Worm (Caenorhabditis elegans) whole organism, young adult: Measurements from ENCODE around the gene E02C12.12.
"Not testable (repeated sequence)": the region's sequence is repeated elsewhere in the genome, so short reads cannot be mapped to it uniquely, and the experiment has no call there.

Source experiments
- ets-4 ChIP-seq: fragments of 200-800 bp; sonication (Bioruptor generic); optimal IDR thresholded peaks from 2 replicates; lab custom pipeline; 2018; ENCODE audit warnings: mild to moderate bottlenecking, missing genetic modification characterization, missing compliant biosample characterization
- snpc-1.1 ChIP-seq: sonication (generic microtip); optimal IDR thresholded peaks from 2 replicates; lab custom pipeline; 2017; ENCODE audit warnings: missing genetic modification characterization, mild to moderate bottlenecking, missing compliant biosample characterization, antibody characterized with exemption, moderate library complexity, missing genotype, missing genetic modification reagents; ENCODE audit not compliant: insufficient read depth
- snpc-1.3 ChIP-seq: sonication (generic microtip); optimal IDR thresholded peaks from 2 replicates; lab custom pipeline; 2017; ENCODE audit warnings: missing genetic modification characterization, mild to moderate bottlenecking, missing compliant biosample characterization, antibody characterized with exemption, moderate library complexity, missing genotype, missing genetic modification reagents; ENCODE audit not compliant: insufficient read depth

DNA sequence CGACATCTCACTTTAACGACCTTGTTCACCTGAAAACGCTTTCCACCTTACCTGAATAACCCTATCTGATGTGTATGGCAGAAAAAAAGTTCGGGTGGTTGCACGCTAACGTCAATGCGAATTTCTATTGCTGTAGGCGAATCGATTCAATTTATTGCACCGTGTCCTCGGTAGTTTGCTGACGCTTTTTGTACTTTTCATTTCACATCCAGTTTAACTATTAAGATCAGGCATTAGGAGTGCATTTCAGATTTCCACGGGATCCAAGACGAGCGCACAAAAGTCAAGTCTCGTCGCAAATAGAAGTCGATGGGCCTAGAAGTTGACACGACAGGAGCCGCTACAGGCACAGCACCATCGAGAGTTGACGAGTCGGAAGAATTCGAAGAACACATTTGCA lies 39.8 kb downstream of the E02C12.12 start:
- not testable (repeated sequence) for TF ChIP-seq ets-4 (GFP tag; lab: Kevin White, UChicago); snpc-1.3 (tag; lab: Kevin White, UChicago); snpc-1.1
